Fruit fly (Drosophila melanogaster) whole organism, pupa: Measurements from ENCODE around the gene CG17271.

Source experiments
- CG10348 ChIP-seq: fragments of 200-800 bp; sonication (Bioruptor generic); IDR thresholded peaks from 2 replicates; pipeline ENCODE4 v1.3.6; 2022; ENCODE audit warnings: missing biosample characterization, missing genetic modification characterization
- CG12605 ChIP-seq: fragments of 200-800 bp; sonication (Bioruptor generic); IDR thresholded peaks from 2 replicates; pipeline ENCODE4 v1.3.6; 2022; ENCODE audit warnings: missing biosample characterization, missing genetic modification characterization
- CG13204 ChIP-seq: fragments of 200-800 bp; sonication (Bioruptor generic); optimal IDR thresholded peaks from 2 replicates; lab custom pipeline; 2018; ENCODE audit warnings: missing biosample characterization, mild to moderate bottlenecking, missing genetic modification characterization, moderate library complexity
- CG14655 ChIP-seq: fragments of 200-800 bp; sonication (Bioruptor generic); optimal IDR thresholded peaks from 3 replicates; lab custom pipeline; 2017; ENCODE audit warnings: mild to moderate bottlenecking, missing biosample characterization, missing genetic modification reagents, missing genetic modification characterization
- CG15710 ChIP-seq: fragments of 200-800 bp; sonication (Bioruptor generic); optimal IDR thresholded peaks from 2 replicates; lab custom pipeline; 2018; ENCODE audit warnings: missing biosample characterization, mild to moderate bottlenecking, missing genetic modification characterization, moderate library complexity
- CG17806 ChIP-seq: fragments of 200-800 bp; sonication (Bioruptor generic); optimal IDR thresholded peaks from 2 replicates; lab custom pipeline; 2018; ENCODE audit warnings: missing biosample characterization, mild to moderate bottlenecking, missing genetic modification characterization, moderate library complexity
- CG32121 ChIP-seq: fragments of 200-800 bp; sonication (Bioruptor generic); IDR thresholded peaks from 2 replicates; pipeline ENCODE4 v1.3.6; 2022; ENCODE audit warnings: missing biosample characterization, missing genetic modification characterization
- CG34367 ChIP-seq: fragments of 200-800 bp; sonication (Bioruptor generic); optimal IDR thresholded peaks from 2 replicates; lab custom pipeline; 2018; ENCODE audit warnings: missing biosample characterization, mild to moderate bottlenecking, missing genetic modification characterization
- CG4496 ChIP-seq: fragments of 200-800 bp; sonication (Bioruptor generic); IDR thresholded peaks from 3 replicates; pipeline ENCODE4 v1.3.6; 2022; ENCODE audit warnings: missing biosample characterization, missing genetic modification characterization
- CG8159 ChIP-seq: fragments of 200-800 bp; sonication (Bioruptor generic); optimal IDR thresholded peaks from 3 replicates; lab custom pipeline; 2018; ENCODE audit warnings: missing biosample characterization, mild to moderate bottlenecking, missing genetic modification characterization, moderate library complexity
- CG8301 ChIP-seq: fragments of 200-800 bp; sonication (Bioruptor generic); optimal IDR thresholded peaks from 2 replicates; lab custom pipeline; 2018; ENCODE audit warnings: missing biosample characterization, mild to moderate bottlenecking, missing genetic modification characterization
- CG9948 ChIP-seq: fragments of 200-800 bp; sonication (Bioruptor generic); optimal IDR thresholded peaks from 2 replicates; lab custom pipeline; 2018; ENCODE audit warnings: missing biosample characterization, mild to moderate bottlenecking, missing genetic modification characterization, moderate library complexity
- D1 ChIP-seq: fragments of 200-800 bp; sonication (Bioruptor generic); optimal IDR thresholded peaks from 2 replicates; lab custom pipeline; 2018; ENCODE audit warnings: missing biosample characterization, mild to moderate bottlenecking, missing genetic modification characterization, moderate library complexity
- EcR ChIP-seq: fragments of 200-800 bp; sonication (Bioruptor generic); optimal IDR thresholded peaks from 3 replicates; lab custom pipeline; 2019; ENCODE audit warnings: missing biosample characterization, missing genetic modification characterization, mild to moderate bottlenecking, moderate library complexity, missing genetic modification reagents
- Ets98B ChIP-seq: fragments of 200-800 bp; sonication (Bioruptor generic); IDR thresholded peaks from 2 replicates; pipeline ENCODE4 v1.3.6; 2022; ENCODE audit warnings: missing biosample characterization, missing genetic modification characterization
- Pif1A ChIP-seq: fragments of 200-800 bp; sonication (Bioruptor generic); optimal IDR thresholded peaks from 3 replicates; lab custom pipeline; 2016; ENCODE audit warnings: missing biosample characterization, missing genetic modification characterization
- Pif1B ChIP-seq: fragments of 200-800 bp; sonication (Bioruptor generic); optimal IDR thresholded peaks from 3 replicates; lab custom pipeline; 2016; ENCODE audit warnings: missing biosample characterization, missing genetic modification characterization
- Snoo ChIP-seq: fragments of 200-800 bp; sonication (Bioruptor generic); optimal IDR thresholded peaks from 3 replicates; lab custom pipeline; 2017; ENCODE audit warnings: missing biosample characterization, mild to moderate bottlenecking, missing genetic modification characterization, inconsistent platforms
- fd96Ca ChIP-seq: fragments of 200-800 bp; sonication (Bioruptor generic); IDR thresholded peaks from 3 replicates; pipeline ENCODE4 v1.3.6; 2022; ENCODE audit warnings: missing biosample characterization, missing genetic modification characterization
- gl ChIP-seq: fragments of 200-800 bp; sonication (Bioruptor generic); optimal IDR thresholded peaks from 2 replicates; lab custom pipeline; 2018; ENCODE audit warnings: missing biosample characterization, mild to moderate bottlenecking, missing genetic modification characterization
- rn ChIP-seq: fragments of 200-800 bp; sonication (Bioruptor generic); IDR thresholded peaks from 2 replicates; pipeline ENCODE4 v1.3.6; 2022; ENCODE audit warnings: missing biosample characterization, missing genetic modification characterization

CG17271 gene

DNA sequence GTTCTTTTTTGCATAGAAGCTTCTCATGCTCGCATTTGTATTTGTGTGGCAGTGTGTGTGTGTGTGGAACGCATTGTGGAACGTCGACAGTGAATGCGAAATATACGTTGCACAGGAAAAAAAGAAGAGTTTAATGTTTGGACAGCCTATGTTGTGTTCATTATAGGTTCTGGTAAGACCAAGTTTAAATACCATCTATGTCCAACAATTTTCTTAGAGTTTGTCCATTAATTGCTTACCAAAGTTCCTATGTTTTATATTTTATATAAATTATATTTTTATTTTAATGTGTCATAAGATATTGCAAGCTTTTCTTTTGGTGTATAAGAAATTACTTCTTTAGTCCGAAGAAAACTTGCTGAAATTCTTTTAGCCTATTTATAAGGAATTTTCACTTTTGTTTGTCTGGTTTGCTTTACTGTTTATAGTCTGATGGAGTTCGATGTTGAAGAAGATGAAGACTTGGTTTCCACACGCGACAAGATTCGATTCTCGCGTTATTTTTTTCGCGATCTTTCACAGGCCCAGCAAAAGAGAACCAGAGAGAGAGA is 39.5 kb downstream of the CG17271 start:
- TF ChIP-seq CG17806 (tag; lab: Kevin White, UChicago) (peak; percentile 96), rn (peak; percentile 8; the same call in 1 of the 2 replicates), CG14655 (GFP tag; lab: Kevin White, UChicago) (peak; percentile 96), gl (tag; lab: Kevin White, UChicago) (peak; percentile 54), CG8159 (tag; lab: Kevin White, UChicago) (peak; percentile 96), Snoo (peak; percentile 79), Pif1A (GFP tag; lab: Kevin White, UChicago) (peak; percentile 79), CG13204 (GFP tag; lab: Kevin White, UChicago) (peak; percentile 67), CG32121 (GFP tag; lab: Robert Waterston, UW) (peak; percentile 65), CG15710 (tag; lab: Kevin White, UChicago) (peak; percentile 94), Ets98B (GFP tag; lab: Robert Waterston, UW) (peak; percentile 30; the same call in 1 of the 2 replicates), CG10348 (no peak), CG4496 (peak; percentile 81; the same call in 2 of the 3 replicates), CG34367 (tag; lab: Kevin White, UChicago) (peak; percentile 88), CG9948 (tag; lab: Kevin White, UChicago) (peak; percentile 97), Pif1B (GFP tag; lab: Kevin White, UChicago) (peak; percentile 81), CG8301 (tag; lab: Kevin White, UChicago) (peak; percentile 90), D1 (peak; percentile 93), fd96Ca (GFP tag; lab: Robert Waterston, UW) (0 out of 3 replicates have a peak, but pooled peaks have one; percentile 27), EcR (GFP tag; lab: Kevin White, UChicago) (no peak), CG12605 (GFP tag; lab: Robert Waterston, UW) (peak; percentile 61)

DNA sequence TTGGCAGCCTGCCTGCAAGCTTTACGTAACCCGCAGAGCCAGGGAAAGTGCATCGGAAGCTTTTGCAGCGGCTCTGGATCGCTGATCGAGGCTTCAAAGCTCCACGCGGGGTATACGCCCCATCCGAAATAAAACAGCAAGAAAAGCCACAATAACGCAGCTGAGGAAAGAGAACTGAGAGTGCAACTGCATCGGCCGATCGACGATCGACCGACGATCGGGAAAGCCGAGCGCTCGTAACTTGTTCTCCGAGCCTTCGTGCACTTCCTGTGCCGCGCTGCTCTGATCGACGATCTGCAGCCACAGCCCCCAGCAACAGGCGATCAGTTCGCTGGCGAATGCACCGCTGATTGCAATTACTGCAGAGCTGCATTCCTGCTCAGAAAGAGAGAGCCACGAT is 41.7 kb downstream of the CG17271 start:
- peak; percentile 95 for TF ChIP-seq CG13204 (GFP tag; lab: Kevin White, UChicago)
- 0 out of 2 replicates have a peak, but pooled peaks have one; percentile 8 for TF ChIP-seq rn
- peak; percentile 36 for TF ChIP-seq CG14655 (GFP tag; lab: Kevin White, UChicago)
- peak; percentile 48 for TF ChIP-seq Snoo
- TF ChIP-seq CG17806 (tag; lab: Kevin White, UChicago), result peak; percentile 42
- peak; percentile 29 for TF ChIP-seq CG34367 (tag; lab: Kevin White, UChicago)
- TF ChIP-seq CG10348, result no peak
- TF ChIP-seq CG4496, result peak; percentile 91
- peak; percentile 84 for TF ChIP-seq EcR (GFP tag; lab: Kevin White, UChicago)
- TF ChIP-seq CG8159 (tag; lab: Kevin White, UChicago), result peak; percentile 35
- TF ChIP-seq Pif1B (GFP tag; lab: Kevin White, UChicago), result peak; percentile 62
- TF ChIP-seq CG15710 (tag; lab: Kevin White, UChicago), result peak; percentile 43
- peak; percentile 77 for TF ChIP-seq gl (tag; lab: Kevin White, UChicago)
- TF ChIP-seq D1, result no peak
- peak; percentile 30 for TF ChIP-seq CG8301 (tag; lab: Kevin White, UChicago)
- peak; percentile 89 for TF ChIP-seq CG32121 (GFP tag; lab: Robert Waterston, UW)
- no peak for TF ChIP-seq CG9948 (tag; lab: Kevin White, UChicago)
- TF ChIP-seq fd96Ca (GFP tag; lab: Robert Waterston, UW), result peak; percentile 82
- TF ChIP-seq CG12605 (GFP tag; lab: Robert Waterston, UW), result peak; percentile 84
- TF ChIP-seq Ets98B (GFP tag; lab: Robert Waterston, UW), result peak; percentile 91
- peak; percentile 69 for TF ChIP-seq Pif1A (GFP tag; lab: Kevin White, UChicago)

- TF ChIP-seq CG15710 (tag; lab: Kevin White, UChicago) (no peak), CG13204 (GFP tag; lab: Kevin White, UChicago) (no peak), CG9948 (tag; lab: Kevin White, UChicago) (no peak), CG17806 (tag; lab: Kevin White, UChicago) (no peak), D1 (no peak), rn (no peak), gl (tag; lab: Kevin White, UChicago) (no peak), EcR (GFP tag; lab: Kevin White, UChicago) (no peak), CG8159 (tag; lab: Kevin White, UChicago) (no peak), CG10348 (no peak), CG12605 (GFP tag; lab: Robert Waterston, UW) (no peak), Ets98B (GFP tag; lab: Robert Waterston, UW) (no peak)
These were observed 42.1 kb downstream of the CG17271 start for dm6 chr3R:20779545-20779944.

dm6 chr3R:20778285-20778926 is 43.2 kb downstream of the CG17271 start:
- TF ChIP-seq Pif1A (GFP tag; lab: Kevin White, UChicago) (peak; percentile 90), CG34367 (tag; lab: Kevin White, UChicago) (peak; percentile 89), CG8301 (tag; lab: Kevin White, UChicago) (peak; percentile 89), Snoo (peak; percentile 89), CG12605 (GFP tag; lab: Robert Waterston, UW) (peak; percentile 98), CG9948 (tag; lab: Kevin White, UChicago) (peak; percentile 73), gl (tag; lab: Kevin White, UChicago) (peak; percentile 99), D1 (peak; percentile 14), EcR (GFP tag; lab: Kevin White, UChicago) (peak; percentile 69), CG10348 (0 out of 2 replicates have a peak, but pooled peaks have one; percentile 18), CG15710 (tag; lab: Kevin White, UChicago) (peak; percentile 89), rn (peak; percentile 65; the same call in 1 of the 2 replicates), CG13204 (GFP tag; lab: Kevin White, UChicago) (peak; percentile 95), CG8159 (tag; lab: Kevin White, UChicago) (peak; percentile 86), Pif1B (GFP tag; lab: Kevin White, UChicago) (peak; percentile 97), CG32121 (GFP tag; lab: Robert Waterston, UW) (peak; percentile 100), CG17806 (tag; lab: Kevin White, UChicago) (peak; percentile 82), CG14655 (GFP tag; lab: Kevin White, UChicago) (peak; percentile 93), CG4496 (peak; percentile 99), fd96Ca (GFP tag; lab: Robert Waterston, UW) (peak; percentile 100), Ets98B (GFP tag; lab: Robert Waterston, UW) (peak; percentile 100)
